Fruit fly (Drosophila melanogaster): ENCODE data around the gene Pex16.

The Pex16 gene

dm6 chr3L:20815666-20816375 is 37.8 kb upstream of the Pex16 start, which contains the start of the genes CG3618 and Pka-R1:
CG3618 (minus strand) TSS chr3L:20816075.
Pka-R1 (plus strand) TSS chr3L:20816118.
- TF ChIP-seq CG31627 (GFP tag; optimal IDR thresholded peaks at IDR 0.05) (peak; percentile 2), topi (GFP tag; optimal IDR thresholded peaks at IDR 0.05) (no peak), esn (GFP tag; optimal IDR thresholded peaks at IDR 0.05) (peak; percentile 21)

dm6 chr3L:20809088-20809999 is 31.3 kb upstream of the Pex16 start, which contains the start of the genes CG3634 and HIPP1:
CG3634 (minus strand) TSS chr3L:20809272.
HIPP1 (plus strand) TSS chr3L:20809669.
- peak; percentile 37 for TF ChIP-seq esn (GFP tag; optimal IDR thresholded peaks at IDR 0.05)
- TF ChIP-seq CG1621 (tag; optimal IDR thresholded peaks at IDR 0.05) = peak; percentile 60
- no peak for TF ChIP-seq CG10631 (GFP tag; optimal IDR thresholded peaks at IDR 0.05)
- peak; percentile 10 for TF ChIP-seq CG3032 (tag; optimal IDR thresholded peaks at IDR 0.05)
- no peak for TF ChIP-seq Ets96B (tag; optimal IDR thresholded peaks at IDR 0.05)
- TF ChIP-seq CG4318 (GFP tag; optimal IDR thresholded peaks at IDR 0.05) = no peak

dm6 chr3L:20800208-20800607 is 22.1 kb upstream of the Pex16 start, which contains the start of gene Spc105R:
Spc105R (plus strand) TSS chr3L:20800410.
- TF ChIP-seq fd59A (GFP tag; optimal IDR thresholded peaks at IDR 0.05) (no peak), Hr39 (GFP tag; optimal IDR thresholded peaks at IDR 0.05) (no peak), achi (GFP tag; optimal IDR thresholded peaks at IDR 0.05) (no peak)

- TF ChIP-seq Smox (GFP tag; optimal IDR thresholded peaks at IDR 0.05) (no peak), lz (GFP tag; optimal IDR thresholded peaks at IDR 0.05) (peak; percentile 86), fd59A (GFP tag; optimal IDR thresholded peaks at IDR 0.05) (peak; percentile 64), Eip75B (GFP tag; optimal IDR thresholded peaks at IDR 0.05) (no peak), Eip93F (GFP tag; optimal IDR thresholded peaks at IDR 0.05) (no peak), CG11762 (GFP tag; optimal IDR thresholded peaks at IDR 0.05; ENCODE audit: insufficient read depth) (peak; percentile 49), CG3919 (GFP tag; optimal IDR thresholded peaks at IDR 0.05) (no peak), CG6854 (GFP tag; optimal IDR thresholded peaks at IDR 0.05) (peak; percentile 92), CG3032 (tag; optimal IDR thresholded peaks at IDR 0.05) (peak; percentile 73), Sox14 (GFP tag; optimal IDR thresholded peaks at IDR 0.05) (no peak), eg (GFP tag; IDR thresholded peaks at IDR 0.05) (no peak; the same call in 1 of the 3 replicates), Sox15 (GFP tag; optimal IDR thresholded peaks at IDR 0.05) (peak; percentile 72), fkh (GFP tag; optimal IDR thresholded peaks at IDR 0.05) (no peak), CG8319 (GFP tag; optimal IDR thresholded peaks at IDR 0.05) (peak; percentile 75), CG4318 (GFP tag; optimal IDR thresholded peaks at IDR 0.05) (no peak), CG10631 (GFP tag; optimal IDR thresholded peaks at IDR 0.05) (no peak), acj6 (GFP tag; optimal IDR thresholded peaks at IDR 0.05) (peak; percentile 86), CG10669 (GFP tag; optimal IDR thresholded peaks at IDR 0.05) (no peak), spab (GFP tag; optimal IDR thresholded peaks at IDR 0.05) (no peak), dsx (GFP tag; optimal IDR thresholded peaks at IDR 0.05; ENCODE audit: poor library complexity, severe bottlenecking) (no peak), CG9139 (GFP tag; optimal IDR thresholded peaks at IDR 0.05) (peak; percentile 71), CG1621 (tag; optimal IDR thresholded peaks at IDR 0.05) (no peak), CG11294 (GFP tag; IDR thresholded peaks at IDR 0.05) (peak; percentile 47), salr (GFP tag; optimal IDR thresholded peaks at IDR 0.05) (peak in 1 of 2 experiments; percentile 90), CG6808 (GFP tag; optimal IDR thresholded peaks at IDR 0.05) (no peak), dac (GFP tag; optimal IDR thresholded peaks at IDR 0.05) (peak; percentile 57), CG34406 (GFP tag; optimal IDR thresholded peaks at IDR 0.05) (peak; percentile 85), CG11902 (GFP tag; optimal IDR thresholded peaks at IDR 0.05) (peak; percentile 79), Gug (GFP tag; IDR thresholded peaks at IDR 0.05) (peak; percentile 45), CG6163 (GFP tag; IDR thresholded peaks at IDR 0.05) (peak; percentile 93), Blimp-1 (GFP tag; optimal IDR thresholded peaks at IDR 0.05) (peak; percentile 61), ss (GFP tag; optimal IDR thresholded peaks at IDR 0.05) (no peak), Eip78C (GFP tag) (no peak), esn (GFP tag; optimal IDR thresholded peaks at IDR 0.05) (peak; percentile 87), svp (GFP tag) (no peak)
These were observed 20.3 kb upstream of the Pex16 start, which contains the start of the genes CG3698 and tzn for dm6 chr3L:20798325-20798846. CG3698 (minus strand) TSS chr3L:20798375. tzn (plus strand) TSS chr3L:20798645.

All from whole organism, prepupa.